Fruit fly (Drosophila melanogaster): ENCODE results near the gene RhoL.

The RhoL gene

dm6 chr3R:9546808-9547381 lies 44.5 kb upstream of the RhoL start:
- TF ChIP-seq CG4496 (GFP tag; IDR thresholded peaks at IDR 0.05) (no peak), Ets98B (GFP tag; IDR thresholded peaks at IDR 0.05) (no peak), CG12605 (GFP tag; IDR thresholded peaks at IDR 0.05) (no peak), D1 (tag; optimal IDR thresholded peaks at IDR 0.05) (no peak), CG13204 (GFP tag; optimal IDR thresholded peaks at IDR 0.05) (no peak), CG14655 (GFP tag; optimal IDR thresholded peaks at IDR 0.05) (no peak), CG8301 (tag; optimal IDR thresholded peaks at IDR 0.05) (no peak), CG17806 (tag; optimal IDR thresholded peaks at IDR 0.05) (no peak), Pif1A (GFP tag; optimal IDR thresholded peaks at IDR 0.05) (no peak), CG32121 (GFP tag; IDR thresholded peaks at IDR 0.05) (no peak), Pif1B (GFP tag; optimal IDR thresholded peaks at IDR 0.05) (no peak), fd96Ca (GFP tag; IDR thresholded peaks at IDR 0.05) (no peak), CG10348 (GFP tag; IDR thresholded peaks at IDR 0.05) (no peak), CG8159 (tag; optimal IDR thresholded peaks at IDR 0.05) (no peak), EcR (GFP tag; optimal IDR thresholded peaks at IDR 0.05) (no peak), gl (tag; optimal IDR thresholded peaks at IDR 0.05) (no peak), CG34367 (tag; optimal IDR thresholded peaks at IDR 0.05) (no peak), Snoo (tag; optimal IDR thresholded peaks at IDR 0.05) (no peak), rn (GFP tag; IDR thresholded peaks at IDR 0.05) (no peak)

DNA sequence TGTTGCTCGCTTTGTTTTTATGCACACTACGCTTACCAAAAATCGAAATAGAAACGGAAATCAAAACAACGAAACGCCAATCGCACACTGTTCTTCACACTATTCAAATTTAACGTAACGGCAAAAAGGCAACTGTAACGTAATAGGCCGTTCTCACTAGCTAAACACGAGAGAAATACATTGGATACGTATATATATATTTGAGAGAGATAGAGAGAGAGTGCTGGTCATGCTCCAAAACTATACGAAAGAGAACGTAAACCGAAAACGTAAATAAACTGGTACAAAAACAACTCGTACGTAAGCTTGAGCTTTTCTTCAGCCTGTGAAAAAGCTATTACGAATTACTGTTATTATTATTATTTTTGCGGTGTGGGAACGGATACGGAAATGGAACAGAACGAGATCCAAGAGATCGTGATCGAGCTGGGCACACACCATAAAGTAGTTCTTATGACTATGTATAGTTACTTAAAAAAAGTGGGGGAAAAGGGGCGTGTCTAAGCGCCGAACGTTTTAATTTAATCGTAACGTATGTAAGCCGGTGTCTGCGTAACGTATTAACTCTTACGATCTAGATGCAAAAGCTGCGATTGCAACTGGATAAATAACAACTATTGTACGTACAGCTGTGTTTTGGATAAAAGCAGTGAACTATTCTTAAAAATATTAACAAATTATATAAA lies 41.3 kb upstream of the RhoL start:
- TF ChIP-seq CG8159 (tag; optimal IDR thresholded peaks at IDR 0.05) (no peak), EcR (GFP tag; optimal IDR thresholded peaks at IDR 0.05) (no peak), CG17806 (tag; optimal IDR thresholded peaks at IDR 0.05) (no peak), CG4496 (GFP tag; IDR thresholded peaks at IDR 0.05) (no peak), CG9948 (tag; optimal IDR thresholded peaks at IDR 0.05) (no peak), CG12605 (GFP tag; IDR thresholded peaks at IDR 0.05) (no peak), CG10348 (GFP tag; IDR thresholded peaks at IDR 0.05) (no peak), CG34367 (tag; optimal IDR thresholded peaks at IDR 0.05) (no peak), Pif1B (GFP tag; optimal IDR thresholded peaks at IDR 0.05) (no peak), CG15710 (tag; optimal IDR thresholded peaks at IDR 0.05) (no peak), Snoo (tag; optimal IDR thresholded peaks at IDR 0.05) (no peak)

DNA sequence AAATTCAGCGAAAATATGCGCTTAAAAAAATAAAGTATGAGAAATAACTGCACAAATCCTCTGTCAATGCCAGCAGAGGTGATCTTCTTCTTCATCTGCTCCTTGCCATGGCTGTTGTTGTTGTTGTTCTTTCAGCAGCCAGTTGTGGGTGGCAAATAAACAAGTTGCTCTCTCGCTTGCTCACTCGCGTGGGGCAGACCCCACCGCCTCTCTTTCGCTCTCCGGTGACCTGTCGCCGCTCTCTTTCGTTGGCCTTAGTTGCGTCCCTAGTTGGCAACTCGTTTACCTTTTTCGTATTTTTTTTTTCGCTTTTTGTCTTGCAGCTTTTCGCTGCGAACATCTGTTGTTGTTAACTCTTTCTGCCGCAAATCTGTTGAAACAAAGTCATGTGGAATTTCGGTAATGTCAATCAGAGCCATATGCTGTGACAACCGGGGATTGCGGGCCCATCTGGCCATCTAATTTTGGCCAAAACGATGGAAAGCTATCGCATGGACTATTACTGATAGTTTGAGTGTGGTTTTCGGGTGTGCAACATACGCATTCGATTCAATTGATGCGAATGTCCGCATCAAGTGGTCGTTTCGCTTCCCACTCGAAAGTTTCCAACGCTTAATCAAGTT lies 32.3 kb upstream of the RhoL start:
- TF ChIP-seq Ets98B (GFP tag; IDR thresholded peaks at IDR 0.05) (peak; percentile 7; the same call in 1 of the 2 replicates), CG12605 (GFP tag; IDR thresholded peaks at IDR 0.05) (peak; percentile 53), CG4496 (GFP tag; IDR thresholded peaks at IDR 0.05) (peak; percentile 27; the same call in 2 of the 3 replicates), CG9948 (tag; optimal IDR thresholded peaks at IDR 0.05) (no peak), gl (tag; optimal IDR thresholded peaks at IDR 0.05) (no peak), Pif1A (GFP tag; optimal IDR thresholded peaks at IDR 0.05) (no peak), CG8301 (tag; optimal IDR thresholded peaks at IDR 0.05) (no peak), EcR (GFP tag; optimal IDR thresholded peaks at IDR 0.05) (peak; percentile 69), rn (GFP tag; IDR thresholded peaks at IDR 0.05) (no peak)

DNA sequence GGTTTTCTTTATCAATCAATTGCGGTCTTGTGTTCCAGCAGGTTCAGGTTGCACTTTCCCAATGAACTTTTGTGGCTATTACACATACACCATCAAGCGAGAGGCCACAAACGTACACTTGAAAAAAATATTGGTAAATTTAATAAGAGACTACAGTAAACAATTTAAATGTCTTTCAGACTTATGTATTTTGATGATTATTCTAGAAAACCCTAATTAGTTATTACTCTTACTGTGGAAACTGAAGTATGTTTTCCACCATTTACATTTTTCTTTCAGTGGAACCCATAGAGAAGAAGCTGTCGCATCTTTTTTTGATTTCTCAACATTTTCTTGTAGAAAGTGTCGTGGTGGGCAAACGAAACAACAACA lies 31.7 kb upstream of the RhoL start:
- TF ChIP-seq gl (tag; optimal IDR thresholded peaks at IDR 0.05) (peak; percentile 45), CG8159 (tag; optimal IDR thresholded peaks at IDR 0.05) (peak; percentile 90), Snoo (tag; optimal IDR thresholded peaks at IDR 0.05) (peak; percentile 79), CG8301 (tag; optimal IDR thresholded peaks at IDR 0.05) (peak; percentile 94), Ets98B (GFP tag; IDR thresholded peaks at IDR 0.05) (peak; percentile 93), fd96Ca (GFP tag; IDR thresholded peaks at IDR 0.05) (peak; percentile 51; the same call in 1 of the 3 replicates), CG15710 (tag; optimal IDR thresholded peaks at IDR 0.05) (peak; percentile 85), Pif1B (GFP tag; optimal IDR thresholded peaks at IDR 0.05) (peak; percentile 75), CG12605 (GFP tag; IDR thresholded peaks at IDR 0.05) (peak; percentile 83), CG10348 (GFP tag; IDR thresholded peaks at IDR 0.05) (peak; percentile 44; the same call in 1 of the 2 replicates), rn (GFP tag; IDR thresholded peaks at IDR 0.05) (peak; percentile 82), EcR (GFP tag; optimal IDR thresholded peaks at IDR 0.05) (no peak), CG34367 (tag; optimal IDR thresholded peaks at IDR 0.05) (peak; percentile 86), CG13204 (GFP tag; optimal IDR thresholded peaks at IDR 0.05) (peak; percentile 22), CG9948 (tag; optimal IDR thresholded peaks at IDR 0.05) (peak; percentile 91), CG4496 (GFP tag; IDR thresholded peaks at IDR 0.05) (peak; percentile 96), D1 (tag; optimal IDR thresholded peaks at IDR 0.05) (peak; percentile 85), Pif1A (GFP tag; optimal IDR thresholded peaks at IDR 0.05) (peak; percentile 87), CG14655 (GFP tag; optimal IDR thresholded peaks at IDR 0.05) (peak; percentile 93), CG32121 (GFP tag; IDR thresholded peaks at IDR 0.05) (peak; percentile 91), CG17806 (tag; optimal IDR thresholded peaks at IDR 0.05) (peak; percentile 90)

dm6 chr3R:9533181-9534124 lies 31.1 kb upstream of the RhoL start:
- TF ChIP-seq Pif1A (GFP tag; optimal IDR thresholded peaks at IDR 0.05) (peak; percentile 98), CG13204 (GFP tag; optimal IDR thresholded peaks at IDR 0.05) (peak; percentile 89), EcR (GFP tag; optimal IDR thresholded peaks at IDR 0.05) (peak; percentile 48), CG17806 (tag; optimal IDR thresholded peaks at IDR 0.05) (peak; percentile 91), fd96Ca (GFP tag; IDR thresholded peaks at IDR 0.05) (peak; percentile 93), Ets98B (GFP tag; IDR thresholded peaks at IDR 0.05) (peak; percentile 77; the same call in 1 of the 2 replicates), CG4496 (GFP tag; IDR thresholded peaks at IDR 0.05) (peak; percentile 90; the same call in 2 of the 3 replicates), CG8301 (tag; optimal IDR thresholded peaks at IDR 0.05) (peak; percentile 98), CG34367 (tag; optimal IDR thresholded peaks at IDR 0.05) (peak; percentile 92), CG32121 (GFP tag; IDR thresholded peaks at IDR 0.05) (peak; percentile 91), Snoo (tag; optimal IDR thresholded peaks at IDR 0.05) (peak; percentile 98), CG9948 (tag; optimal IDR thresholded peaks at IDR 0.05) (peak; percentile 96), D1 (tag; optimal IDR thresholded peaks at IDR 0.05) (peak; percentile 95), CG15710 (tag; optimal IDR thresholded peaks at IDR 0.05) (peak; percentile 94), Pif1B (GFP tag; optimal IDR thresholded peaks at IDR 0.05) (peak; percentile 97), gl (tag; optimal IDR thresholded peaks at IDR 0.05) (peak; percentile 85), CG12605 (GFP tag; IDR thresholded peaks at IDR 0.05) (peak; percentile 44; the same call in 1 of the 2 replicates), rn (GFP tag; IDR thresholded peaks at IDR 0.05) (peak; percentile 66), CG10348 (GFP tag; IDR thresholded peaks at IDR 0.05) (peak; percentile 75), CG8159 (tag; optimal IDR thresholded peaks at IDR 0.05) (peak; percentile 97), CG14655 (GFP tag; optimal IDR thresholded peaks at IDR 0.05) (peak; percentile 99)

Measured in whole organism, pupa.